Worm (Caenorhabditis elegans): Measurements from ENCODE around the gene C08G9.2.

The C08G9.2 gene

ce11 chrIV:7654212-7654778 lies 18.5 kb downstream of the C08G9.2 start, which contains the start of gene nrde-4 (continued):
- peak; percentile 88 for TF ChIP-seq rnt-1 (tag; optimal IDR thresholded peaks at IDR 0.05)
- peak; percentile 14 for TF ChIP-seq egl-13 (tag; optimal IDR thresholded peaks at IDR 0.05)
- TF ChIP-seq swsn-7 (tag; optimal IDR thresholded peaks at IDR 0.05) = peak; percentile 61
- TF ChIP-seq nhr-20 (tag; optimal IDR thresholded peaks at IDR 0.05) = peak; percentile 63
- TF ChIP-seq pag-3 (tag; optimal IDR thresholded peaks at IDR 0.05; ENCODE audit: borderline replicate concordance, insufficient read depth) = peak; percentile 70
- TF ChIP-seq C04F5.9 (tag; optimal IDR thresholded peaks at IDR 0.05) = no peak
- TF ChIP-seq ceh-82 (tag; optimal IDR thresholded peaks at IDR 0.05) = peak; percentile 65 to 77 (median 69)
- peak; percentile 76 for TF ChIP-seq snu-23 (GFP tag; optimal IDR thresholded peaks at IDR 0.05)
- peak; percentile 54 to 85 for TF ChIP-seq lin-35 (GFP tag; optimal IDR thresholded peaks at IDR 0.05)
- no peak for TF ChIP-seq fkh-4 (tag; optimal IDR thresholded peaks at IDR 0.05; ENCODE audit: borderline replicate concordance)
- peak; percentile 30 for TF ChIP-seq dsc-1 (tag; optimal IDR thresholded peaks at IDR 0.05)
- TF ChIP-seq lsy-2 (tag; optimal IDR thresholded peaks at IDR 0.05) = peak; percentile 53 to 86
- peak; percentile 61 for TF ChIP-seq nhr-47 (tag; optimal IDR thresholded peaks at IDR 0.05)
- TF ChIP-seq sptf-1 (tag; optimal IDR thresholded peaks at IDR 0.05) = no peak
- TF ChIP-seq unc-130 (tag; optimal IDR thresholded peaks at IDR 0.05) = peak; percentile 34

ce11 chrIV:7653198-7653597 lies 19.6 kb downstream of the C08G9.2 start:
- no peak for TF ChIP-seq ets-5 (GFP tag; IDR thresholded peaks at IDR 0.05)
- no peak for TF ChIP-seq swsn-7 (tag; optimal IDR thresholded peaks at IDR 0.05)
- TF ChIP-seq sup-37 (GFP tag; optimal IDR thresholded peaks at IDR 0.05) = no peak

ce11 chrIV:7651120-7651519 lies 21.7 kb downstream of the C08G9.2 start, which contains the start of gene cima-1:
Gene cima-1 (plus strand): TSS chrIV:7651459.
- TF ChIP-seq sox-4 (tag; optimal IDR thresholded peaks at IDR 0.05) (no peak), mep-1 (tag; optimal IDR thresholded peaks at IDR 0.05) (peak; percentile 36), fos-1 (tag; optimal IDR thresholded peaks at IDR 0.05) (no peak), Y116A8C.19 (tag; optimal IDR thresholded peaks at IDR 0.05; ENCODE audit: borderline replicate concordance) (no peak), swsn-7 (tag; optimal IDR thresholded peaks at IDR 0.05) (no peak), lsy-2 (tag; optimal IDR thresholded peaks at IDR 0.05) (peak in 1 of 2 experiments; percentile 30), lin-35 (GFP tag; optimal IDR thresholded peaks at IDR 0.05) (peak in 1 of 2 experiments; percentile 5), blmp-1 (tag; optimal IDR thresholded peaks at IDR 0.05) (peak; percentile 88), nhr-85 (tag) (peak; percentile 68), elt-3 (tag; optimal IDR thresholded peaks at IDR 0.05) (peak in 5 of 6 experiments; percentile 6 to 92 (median 57)), efl-1 (optimal IDR thresholded peaks at IDR 0.05) (no peak), efl-1 (GFP tag; optimal IDR thresholded peaks at IDR 0.05 in 1 of 2) (no peak)

ce11 chrIV:7650433-7650832 lies 22.3 kb downstream of the C08G9.2 start:
- TF ChIP-seq nhr-28 (tag; optimal IDR thresholded peaks at IDR 0.05) = no peak
- TF ChIP-seq efl-1 (optimal IDR thresholded peaks at IDR 0.05) = no peak
- TF ChIP-seq efl-1 (GFP tag; optimal IDR thresholded peaks at IDR 0.05 in 1 of 2) = peak in 1 of 2 experiments; percentile 75

ce11 chrIV:7646861-7647260 lies 25.9 kb downstream of the C08G9.2 start:
- TF ChIP-seq Y116A8C.19 (tag; optimal IDR thresholded peaks at IDR 0.05; ENCODE audit: borderline replicate concordance) (no peak), aha-1 (tag; optimal IDR thresholded peaks at IDR 0.05) (no peak), nhr-85 (tag) (no peak), snpc-4 (tag; optimal IDR thresholded peaks at IDR 0.05) (no peak), blmp-1 (tag; optimal IDR thresholded peaks at IDR 0.05) (no peak), ztf-4 (tag; optimal IDR thresholded peaks at IDR 0.05) (no peak), ceh-88 (GFP tag; IDR thresholded peaks at IDR 0.05) (no peak), xbp-1 (tag; optimal IDR thresholded peaks at IDR 0.05) (no peak), nhr-47 (tag; optimal IDR thresholded peaks at IDR 0.05) (no peak), skn-1 (tag; optimal IDR thresholded peaks at IDR 0.05) (no peak), lin-15B (tag; optimal IDR thresholded peaks at IDR 0.05) (no peak), lir-3 (tag; optimal IDR thresholded peaks at IDR 0.05; ENCODE audit: poor library complexity) (no peak), nhr-77 (tag; optimal IDR thresholded peaks at IDR 0.05) (no peak), egl-27 (tag; optimal IDR thresholded peaks at IDR 0.05) (no peak), F16B12.6 (tag; optimal IDR thresholded peaks at IDR 0.05) (no peak), ces-1 (GFP tag; optimal IDR thresholded peaks at IDR 0.05) (no peak), unc-86 (tag; optimal IDR thresholded peaks at IDR 0.05) (no peak)
